Worm (Caenorhabditis elegans) whole organism, young adult: ENCODE results near the gene aptf-1.

ENCODE experiments used
- B0336.3 ChIP-seq: fragments of 200-800 bp; sonication (Bioruptor generic); IDR thresholded peaks from 2 replicates; pipeline ENCODE4 v1.3.6; 2022; ENCODE audit warnings: missing genetic modification characterization, missing compliant biosample characterization
- C17E4.6 ChIP-seq: fragments of 200-800 bp; sonication (Bioruptor generic); IDR thresholded peaks from 2 replicates; pipeline ENCODE4 v1.3.6; 2022; ENCODE audit warnings: missing genetic modification reagents, missing genetic modification characterization, missing compliant biosample characterization
- F33H1.4 ChIP-seq: fragments of 200-800 bp; sonication (Bioruptor generic); IDR thresholded peaks from 2 replicates; pipeline ENCODE4 v1.3.6; 2022; ENCODE audit warnings: missing genetic modification reagents, missing genetic modification characterization, missing compliant biosample characterization
- F57A8.1 ChIP-seq: fragments of 200-800 bp; sonication (Bioruptor generic); optimal IDR thresholded peaks from 2 replicates; lab custom pipeline; 2018; ENCODE audit warnings: mild to moderate bottlenecking, missing genetic modification characterization, moderate library complexity, missing compliant biosample characterization
- K12H6.12 ChIP-seq: fragments of 200-800 bp; sonication (Bioruptor generic); optimal IDR thresholded peaks from 2 replicates; lab custom pipeline; 2018; ENCODE audit warnings: mild to moderate bottlenecking, missing genetic modification characterization, missing compliant biosample characterization
- T26A5.8 ChIP-seq: sonication (generic microtip); optimal IDR thresholded peaks from 2 replicates; lab custom pipeline; 2016; ENCODE audit warnings: missing genetic modification characterization, missing compliant biosample characterization
- atf-7 ChIP-seq: sonication (generic microtip); optimal IDR thresholded peaks from 2 replicates; lab custom pipeline; 2017; ENCODE audit warnings: mild to moderate bottlenecking, missing genetic modification characterization, missing compliant biosample characterization
- athp-1 ChIP-seq: sonication (generic microtip); optimal IDR thresholded peaks from 2 replicates; lab custom pipeline; 2017; ENCODE audit warnings: mild to moderate bottlenecking, missing genetic modification characterization, missing compliant biosample characterization
- attf-3 ChIP-seq: fragments of 200-800 bp; sonication (Bioruptor generic); conservative IDR thresholded peaks from 2 replicates; pipeline ENCODE4 v1.3.6; 2022; ENCODE audit warnings: missing genetic modification reagents, missing genetic modification characterization, missing compliant biosample characterization
- attf-6 ChIP-seq: fragments of 200-800 bp; sonication (Bioruptor generic); IDR thresholded peaks from 2 replicates; pipeline ENCODE4 v1.3.6; 2022; ENCODE audit warnings: missing genetic modification reagents, missing genetic modification characterization, missing compliant biosample characterization
- bed-1 ChIP-seq: fragments of 200-800 bp; sonication (Bioruptor generic); IDR thresholded peaks from 2 replicates; pipeline ENCODE4 v1.3.6; 2022; ENCODE audit warnings: missing genetic modification reagents, missing genetic modification characterization, missing compliant biosample characterization
- cebp-1 ChIP-seq, 2 experiments: fragments of 200-800 bp in 1 of 2; sonication (Bioruptor generic) in 1 of 2; sonication (generic microtip) in 1 of 2; IDR thresholded peaks in 1 of 2; optimal IDR thresholded peaks in 1 of 2; 2 replicates each; pipeline versions ENCODE4 v1.3.6 to Lab custom; 2017 to 2022; ENCODE audit warnings: missing compliant biosample characterization in 2 of 2, missing genetic modification characterization in 2 of 2, mild to moderate bottlenecking in 1 of 2, missing genetic modification reagents in 1 of 2, moderate library complexity in 1 of 2
- cebp-2 ChIP-seq: fragments of 200-800 bp; sonication (Bioruptor generic); IDR thresholded peaks from 2 replicates; pipeline ENCODE4 v1.3.6; 2022; ENCODE audit warnings: missing genetic modification characterization, missing compliant biosample characterization
- ceh-100 ChIP-seq: fragments of 200-800 bp; sonication (Bioruptor generic); IDR thresholded peaks from 2 replicates; pipeline ENCODE4 v1.3.6; 2022; ENCODE audit warnings: missing genetic modification reagents, missing genetic modification characterization, missing compliant biosample characterization
- ceh-58 ChIP-seq: fragments of 200-800 bp; sonication (Bioruptor generic); IDR thresholded peaks from 2 replicates; pipeline ENCODE4 v1.3.6; 2022; ENCODE audit warnings: missing genetic modification characterization, missing compliant biosample characterization
- ceh-79 ChIP-seq: sonication (generic microtip); optimal IDR thresholded peaks from 2 replicates; lab custom pipeline; 2017; ENCODE audit warnings: mild to moderate bottlenecking, missing genetic modification characterization, missing compliant biosample characterization
- ceh-91 ChIP-seq: fragments of 200-800 bp; sonication (Bioruptor generic); IDR thresholded peaks from 2 replicates; pipeline ENCODE4 v1.3.6; 2022; ENCODE audit warnings: missing genetic modification reagents, missing genetic modification characterization, missing compliant biosample characterization
- chd-7 ChIP-seq: sonication (generic microtip); optimal IDR thresholded peaks from 2 replicates; lab custom pipeline; 2016; ENCODE audit warnings: mild to moderate bottlenecking, missing genetic modification characterization, moderate library complexity, missing compliant biosample characterization
- dpff-1 ChIP-seq: sonication (generic microtip); optimal IDR thresholded peaks from 2 replicates; lab custom pipeline; 2017; ENCODE audit warnings: mild to moderate bottlenecking, missing genetic modification characterization, missing compliant biosample characterization
- egl-18 ChIP-seq: fragments of 200-800 bp; sonication (Bioruptor generic); IDR thresholded peaks from 2 replicates; pipeline ENCODE4 v1.3.6; 2022; ENCODE audit warnings: missing genetic modification reagents, missing genetic modification characterization, missing compliant biosample characterization
- egl-44 ChIP-seq: fragments of 200-800 bp; sonication (Bioruptor generic); IDR thresholded peaks from 2 replicates; pipeline ENCODE4 v1.3.6; 2022; ENCODE audit warnings: missing genetic modification reagents, missing genetic modification characterization, missing compliant biosample characterization
- let-607 ChIP-seq, 2 experiments: fragments of 200-800 bp in 1 of 2; sonication (Bioruptor generic) in 1 of 2; sonication (generic microtip) in 1 of 2; optimal IDR thresholded peaks; 2 replicates each; lab custom pipeline; 2016 to 2018; ENCODE audit warnings: mild to moderate bottlenecking in 2 of 2, missing compliant biosample characterization in 2 of 2, missing genetic modification characterization in 2 of 2, moderate library complexity in 2 of 2, missing genotype in 1 of 2
- lin-26 ChIP-seq: fragments of 200-800 bp; sonication (Bioruptor generic); IDR thresholded peaks from 2 replicates; pipeline ENCODE4 v1.3.6; 2022; ENCODE audit warnings: missing genetic modification reagents, missing genetic modification characterization, missing compliant biosample characterization
- lin-40 ChIP-seq: sonication (generic microtip); optimal IDR thresholded peaks from 2 replicates; lab custom pipeline; 2016; ENCODE audit warnings: missing genetic modification characterization, mild to moderate bottlenecking, missing compliant biosample characterization, missing genotype, missing genetic modification reagents
- lin-54 ChIP-seq: fragments of 200-800 bp; sonication (Bioruptor generic); optimal IDR thresholded peaks from 2 replicates; lab custom pipeline; 2018; ENCODE audit warnings: mild to moderate bottlenecking, missing genetic modification characterization, missing compliant biosample characterization
- lsl-1 ChIP-seq: fragments of 200-800 bp; sonication (Bioruptor generic); optimal IDR thresholded peaks from 2 replicates; lab custom pipeline; 2018; ENCODE audit warnings: mild to moderate bottlenecking, missing genetic modification characterization, moderate library complexity, missing compliant biosample characterization
- lsy-27 ChIP-seq: sonication (generic microtip); optimal IDR thresholded peaks from 2 replicates; lab custom pipeline; 2017; ENCODE audit warnings: missing genetic modification characterization, mild to moderate bottlenecking, missing compliant biosample characterization, antibody characterized with exemption, missing genotype, borderline replicate concordance; ENCODE audit not compliant: insufficient read depth
- madf-3 ChIP-seq: fragments of 200-800 bp; sonication (Bioruptor generic); IDR thresholded peaks from 2 replicates; pipeline ENCODE4 v1.3.6; 2022; ENCODE audit warnings: missing genetic modification reagents, missing genetic modification characterization, missing compliant biosample characterization
- madf-8 ChIP-seq: fragments of 200-800 bp; sonication (Bioruptor generic); conservative IDR thresholded peaks from 2 replicates; pipeline ENCODE4 v1.3.6; 2022; ENCODE audit warnings: missing genetic modification reagents, missing genetic modification characterization, missing compliant biosample characterization
- mcd-1 ChIP-seq: fragments of 200-800 bp; sonication (Bioruptor generic); IDR thresholded peaks from 2 replicates; pipeline ENCODE4 v1.3.6; 2022; ENCODE audit warnings: missing genetic modification reagents, missing genetic modification characterization, missing compliant biosample characterization
- nfya-1 ChIP-seq: sonication (generic microtip); optimal IDR thresholded peaks from 2 replicates; lab custom pipeline; 2017; ENCODE audit warnings: antibody characterized with exemption, missing compliant biosample characterization, missing genetic modification characterization, borderline replicate concordance; ENCODE audit not compliant: insufficient read depth
- nfya-2 ChIP-seq: fragments of 200-800 bp; sonication (Bioruptor generic); IDR thresholded peaks from 2 replicates; pipeline ENCODE4 v1.3.6; 2022; ENCODE audit warnings: missing genetic modification reagents, missing genetic modification characterization, missing compliant biosample characterization
- nfyb-1 ChIP-seq: fragments of 200-800 bp; sonication (Bioruptor generic); IDR thresholded peaks from 2 replicates; pipeline ENCODE4 v1.3.6; 2022; ENCODE audit warnings: missing genetic modification reagents, missing genetic modification characterization, missing compliant biosample characterization
- nhr-120 ChIP-seq: fragments of 200-800 bp; sonication (Bioruptor generic); IDR thresholded peaks from 2 replicates; pipeline ENCODE4 v1.3.6; 2022; ENCODE audit warnings: missing genetic modification characterization, missing compliant biosample characterization
- pbrm-1 ChIP-seq: fragments of 200-800 bp; sonication (Bioruptor generic); IDR thresholded peaks from 2 replicates; pipeline ENCODE4 v1.3.6; 2022; ENCODE audit warnings: missing genetic modification reagents, missing genetic modification characterization, missing compliant biosample characterization
- rec-8 ChIP-seq, 2 experiments: sonication (generic microtip); optimal IDR thresholded peaks; 2 replicates each; lab custom pipeline; 2016; ENCODE audit warnings: mild to moderate bottlenecking in 2 of 2, missing genetic modification characterization in 2 of 2, missing genetic modification reagents in 2 of 2, missing genotype in 2 of 2, missing biosample characterization in 1 of 2, missing compliant biosample characterization in 1 of 2, moderate library complexity in 1 of 2
- sea-2 ChIP-seq: fragments of 200-800 bp; sonication (Bioruptor generic); IDR thresholded peaks from 2 replicates; pipeline ENCODE4 v1.3.6; 2022; ENCODE audit warnings: missing genetic modification characterization, missing compliant biosample characterization
- snpc-1.1 ChIP-seq: sonication (generic microtip); optimal IDR thresholded peaks from 2 replicates; lab custom pipeline; 2017; ENCODE audit warnings: missing genetic modification characterization, mild to moderate bottlenecking, missing compliant biosample characterization, antibody characterized with exemption, moderate library complexity, missing genotype, missing genetic modification reagents; ENCODE audit not compliant: insufficient read depth
- snpc-3.4 ChIP-seq: sonication (generic microtip); optimal IDR thresholded peaks from 2 replicates; lab custom pipeline; 2017; ENCODE audit warnings: missing genetic modification characterization, mild to moderate bottlenecking, missing compliant biosample characterization, antibody characterized with exemption, moderate library complexity, missing genotype, missing genetic modification reagents
- somi-1 ChIP-seq: fragments of 200-800 bp; sonication (Bioruptor generic); optimal IDR thresholded peaks from 2 replicates; lab custom pipeline; 2018; ENCODE audit warnings: mild to moderate bottlenecking, missing genetic modification characterization, missing compliant biosample characterization
- tbx-9 ChIP-seq: sonication (generic microtip); optimal IDR thresholded peaks from 2 replicates; lab custom pipeline; 2016; ENCODE audit warnings: borderline replicate concordance, missing genetic modification characterization, inconsistent platforms, missing compliant biosample characterization
- tlf-1 ChIP-seq: fragments of 200-800 bp; sonication (Bioruptor generic); optimal IDR thresholded peaks from 2 replicates; lab custom pipeline; 2018; ENCODE audit warnings: mild to moderate bottlenecking, missing genetic modification characterization, missing compliant biosample characterization
- unc-130 ChIP-seq: sonication (generic microtip); optimal IDR thresholded peaks from 2 replicates; lab custom pipeline; 2016; ENCODE audit warnings: missing genetic modification reagents, missing genetic modification characterization, missing compliant biosample characterization
- ztf-26 ChIP-seq: sonication (generic microtip); optimal IDR thresholded peaks from 2 replicates; lab custom pipeline; 2017; ENCODE audit warnings: missing genetic modification characterization, missing compliant biosample characterization
- ztf-3 ChIP-seq: fragments of 200-800 bp; sonication (Bioruptor generic); optimal IDR thresholded peaks from 2 replicates; lab custom pipeline; 2018; ENCODE audit warnings: mild to moderate bottlenecking, missing genetic modification characterization, missing compliant biosample characterization
- ztf-6 ChIP-seq: fragments of 200-800 bp; sonication (Bioruptor generic); IDR thresholded peaks from 2 replicates; pipeline ENCODE4 v1.3.6; 2022; ENCODE audit warnings: missing genetic modification reagents, missing genetic modification characterization, missing compliant biosample characterization

Gene aptf-1

ce11 chrII:6491817-6492452 lies 37.2 kb downstream of the aptf-1 start, which contains the start of the genes T28D9.11 and T28D9.1 (continued):
- TF ChIP-seq attf-6 (GFP tag; lab: Robert Waterston, UW), result no peak
- no peak for TF ChIP-seq ztf-26 (tag; lab: Kevin White, UChicago)
- TF ChIP-seq egl-18 (GFP tag; lab: Robert Waterston, UW), result 0 out of 2 replicates have a peak, but pooled peaks have one; percentile 40
- no peak for TF ChIP-seq ceh-100 (GFP tag; lab: Robert Waterston, UW)
- peak; percentile 12 for TF ChIP-seq chd-7
- no peak for TF ChIP-seq nfya-1 (tag; lab: Kevin White, UChicago)
- TF ChIP-seq F33H1.4 (GFP tag; lab: Robert Waterston, UW), result peak; percentile 49
- TF ChIP-seq ztf-6 (GFP tag; lab: Robert Waterston, UW), result no peak
- peak; percentile 34; the same call in 1 of the 2 replicates for TF ChIP-seq nfyb-1 (GFP tag; lab: Robert Waterston, UW)
- no peak for TF ChIP-seq T26A5.8
- TF ChIP-seq lin-54 (GFP tag; lab: Kevin White, UChicago), result peak; percentile 46
- TF ChIP-seq let-607 (tag; optimal IDR thresholded peaks at IDR 0.05; lab: Kevin White, UChicago), result no peak
- no peak for TF ChIP-seq snpc-1.1 (tag; lab: Kevin White, UChicago)
- TF ChIP-seq lsy-27 (tag; lab: Kevin White, UChicago), result no peak
- TF ChIP-seq somi-1, result no peak
- TF ChIP-seq ceh-91 (GFP tag; lab: Robert Waterston, UW), result 0 out of 2 replicates have a peak, but pooled peaks have one; percentile 25
- 0 out of 2 replicates have a peak, but pooled peaks have one; percentile 28 for TF ChIP-seq attf-3
- TF ChIP-seq lsl-1 (GFP tag; lab: Kevin White, UChicago), result no peak
- peak; percentile 23; the same call in 1 of the 2 replicates for TF ChIP-seq madf-8
- TF ChIP-seq lin-40 (tag; lab: Kevin White, UChicago), result peak; percentile 22
- TF ChIP-seq F57A8.1, result no peak
- no peak for TF ChIP-seq atf-7 (tag; lab: Kevin White, UChicago)
- TF ChIP-seq nhr-120 (GFP tag; lab: Robert Waterston, UW), result no peak
- TF ChIP-seq snpc-3.4 (tag; lab: Kevin White, UChicago), result no peak
- no peak for TF ChIP-seq madf-3 (GFP tag; lab: Robert Waterston, UW)
- TF ChIP-seq unc-130 (GFP tag; lab: Kevin White, UChicago), result no peak
- 0 out of 2 replicates have a peak, but pooled peaks have one; percentile 25 for TF ChIP-seq pbrm-1 (GFP tag; lab: Robert Waterston, UW)
- no peak for TF ChIP-seq tbx-9 (tag; lab: Kevin White, UChicago)
- no peak for TF ChIP-seq nfya-2
- no peak for TF ChIP-seq sea-2 (GFP tag; lab: Robert Waterston, UW)
- no peak for TF ChIP-seq rec-8 (tag; optimal IDR thresholded peaks at IDR 0.05; lab: Kevin White, UChicago)
- TF ChIP-seq cebp-1 (GFP tag; IDR thresholded peaks at IDR 0.05; lab: Robert Waterston, UW), result no peak; the same call in 1 of the 2 replicates
- peak; percentile 57 for TF ChIP-seq cebp-1 (tag; optimal IDR thresholded peaks at IDR 0.05; lab: Kevin White, UChicago)
- TF ChIP-seq bed-1 (GFP tag; lab: Robert Waterston, UW), result no peak
- peak; percentile 35; the same call in 1 of the 2 replicates for TF ChIP-seq egl-44 (GFP tag; lab: Robert Waterston, UW)
- peak; percentile 61; the same call in 1 of the 2 replicates for TF ChIP-seq lin-26 (GFP tag; lab: Robert Waterston, UW)
- TF ChIP-seq mcd-1, result peak; percentile 66
- no peak for TF ChIP-seq tlf-1
- no peak for TF ChIP-seq C17E4.6 (GFP tag; lab: Robert Waterston, UW)
- TF ChIP-seq athp-1 (tag; lab: Kevin White, UChicago), result no peak
- TF ChIP-seq B0336.3 (GFP tag; lab: Robert Waterston, UW), result no peak
- no peak for TF ChIP-seq dpff-1
- peak; percentile 64 for TF ChIP-seq K12H6.12 (tag; lab: Kevin White, UChicago)
- no peak for TF ChIP-seq cebp-2 (GFP tag; lab: Robert Waterston, UW)
- TF ChIP-seq ceh-79, result no peak
- TF ChIP-seq ztf-3 (GFP tag; lab: Kevin White, UChicago), result no peak
- no peak for TF ChIP-seq ceh-58
- TF ChIP-seq, all 124 proteins: peak for 32
